Worm (Caenorhabditis elegans) whole organism, early embryonic: Measurements from ENCODE around the gene xbx-3.

Experiments used
- B0310.2 ChIP-seq: sonication (generic microtip); optimal IDR thresholded peaks from 2 replicates; lab custom pipeline; 2016; ENCODE audit warnings: mild to moderate bottlenecking, missing genetic modification characterization, missing compliant biosample characterization
- F13C5.2 ChIP-seq: sonication (generic microtip); optimal IDR thresholded peaks from 2 replicates; lab custom pipeline; 2017; ENCODE audit warnings: mild to moderate bottlenecking, missing genetic modification characterization, inconsistent platforms, missing compliant biosample characterization
- aly-1 ChIP-seq: sonication (generic microtip); optimal IDR thresholded peaks from 2 replicates; lab custom pipeline; 2016; ENCODE audit warnings: missing genetic modification characterization, missing compliant biosample characterization
- ama-1 ChIP-seq: fragments of 150-350 bp; optimal IDR thresholded peaks from 2 replicates; lab custom pipeline; 2014
- ceh-13 ChIP-seq: fragments of 200-800 bp; sonication (Bioruptor generic); optimal IDR thresholded peaks from 2 replicates; lab custom pipeline; 2018; ENCODE audit warnings: mild to moderate bottlenecking, missing genetic modification characterization, missing compliant biosample characterization
- ceh-36 ChIP-seq: sonication (generic microtip); optimal IDR thresholded peaks from 2 replicates; lab custom pipeline; 2016; ENCODE audit warnings: missing genetic modification characterization, inconsistent platforms, missing compliant biosample characterization
- ets-7 ChIP-seq: sonication (generic microtip); optimal IDR thresholded peaks from 2 replicates; lab custom pipeline; 2016; ENCODE audit warnings: missing genotype, missing genetic modification characterization, missing compliant biosample characterization
- flt-1 ChIP-seq: fragments of 200-800 bp; sonication (Bioruptor generic); IDR thresholded peaks from 2 replicates; pipeline ENCODE4 v1.3.6; 2022; ENCODE audit warnings: missing genetic modification characterization, missing compliant biosample characterization
- hmbx-1 ChIP-seq: sonication (generic microtip); optimal IDR thresholded peaks from 2 replicates; lab custom pipeline; 2016; ENCODE audit warnings: mild to moderate bottlenecking, missing genetic modification characterization, missing compliant biosample characterization
- hmg-4 ChIP-seq: fragments of 200-800 bp; sonication (Bioruptor generic); optimal IDR thresholded peaks from 2 replicates; lab custom pipeline; 2018; ENCODE audit warnings: mild to moderate bottlenecking, missing genetic modification characterization, missing compliant biosample characterization
- hnd-1 ChIP-seq: sonication (generic microtip); optimal IDR thresholded peaks from 2 replicates; lab custom pipeline; 2016; ENCODE audit warnings: missing genetic modification characterization, missing compliant biosample characterization
- pes-1 ChIP-seq: fragments of 200-800 bp; sonication (Bioruptor generic); IDR thresholded peaks from 2 replicates; pipeline ENCODE4 v1.3.6; 2022; ENCODE audit warnings: missing genetic modification reagents, missing genetic modification characterization, missing compliant biosample characterization
- scrt-1 ChIP-seq: fragments of 200-800 bp; sonication (Bioruptor generic); IDR thresholded peaks from 2 replicates; pipeline ENCODE4 v1.3.6; 2022; ENCODE audit warnings: missing genetic modification characterization, missing compliant biosample characterization
- sea-1 ChIP-seq: fragments of 200-800 bp; sonication (Bioruptor generic); conservative IDR thresholded peaks from 2 replicates; pipeline ENCODE4 v1.3.6; 2022; ENCODE audit warnings: missing genetic modification characterization, missing compliant biosample characterization
- tbx-11 ChIP-seq: fragments of 200-800 bp; sonication (Bioruptor generic); IDR thresholded peaks from 2 replicates; pipeline ENCODE4 v1.3.6; 2022; ENCODE audit warnings: missing genetic modification characterization, missing compliant biosample characterization
- tbx-37 ChIP-seq: fragments of 200-800 bp; sonication (Bioruptor generic); conservative IDR thresholded peaks from 2 replicates; pipeline ENCODE4 v1.3.6; 2022; ENCODE audit warnings: missing genetic modification reagents, missing genetic modification characterization, missing compliant biosample characterization
- tra-4 ChIP-seq: sonication (generic microtip); optimal IDR thresholded peaks from 2 replicates; lab custom pipeline; 2017; ENCODE audit warnings: missing genetic modification characterization, missing compliant biosample characterization

Gene xbx-3

ce11 chrIII:10064140-10064539 is 28.4 kb downstream of the xbx-3 start, which contains the start of gene ekl-6:
TSS of gene ekl-6 (plus strand) at chrIII:10064404.
- TF ChIP-seq tbx-37 (GFP tag; lab: Robert Waterston, UW) (peak; percentile 70), pes-1 (GFP tag; lab: Robert Waterston, UW) (peak; percentile 63), ama-1 (lab: Kevin White, UChicago) (no peak), flt-1 (0 out of 2 replicates have a peak, but pooled peaks have one; percentile 35)

DNA sequence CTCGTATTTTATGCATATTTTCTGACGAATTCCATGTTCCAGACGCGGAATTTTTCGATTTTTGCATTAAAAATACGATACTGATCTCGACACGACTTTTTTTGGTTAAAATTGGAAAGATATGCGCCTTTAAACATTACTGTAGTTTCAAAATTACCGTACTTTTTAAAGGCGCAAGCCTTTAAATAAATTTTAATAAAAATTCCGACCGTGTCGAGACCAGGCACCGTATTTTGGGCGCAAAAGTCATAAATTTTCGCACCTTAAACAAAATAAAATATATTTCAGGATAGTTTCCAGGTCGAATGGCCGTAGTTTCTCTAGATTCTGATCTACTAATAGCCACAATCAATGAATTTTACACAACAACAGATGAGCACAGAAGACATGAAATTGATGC is 33.5 kb downstream of the xbx-3 start, which contains the start of gene T16G12.6:
T16G12.6 (plus strand) TSS at position 301 of the 400 bp plus-strand sequence.
- TF ChIP-seq flt-1 (no peak), aly-1 (tag; lab: Kevin White, UChicago) (no peak), ceh-13 (GFP tag; lab: Kevin White, UChicago) (no peak), B0310.2 (tag; lab: Kevin White, UChicago) (no peak), hnd-1 (tag; lab: Kevin White, UChicago) (no peak), scrt-1 (GFP tag; lab: Robert Waterston, UW) (no peak)

DNA sequence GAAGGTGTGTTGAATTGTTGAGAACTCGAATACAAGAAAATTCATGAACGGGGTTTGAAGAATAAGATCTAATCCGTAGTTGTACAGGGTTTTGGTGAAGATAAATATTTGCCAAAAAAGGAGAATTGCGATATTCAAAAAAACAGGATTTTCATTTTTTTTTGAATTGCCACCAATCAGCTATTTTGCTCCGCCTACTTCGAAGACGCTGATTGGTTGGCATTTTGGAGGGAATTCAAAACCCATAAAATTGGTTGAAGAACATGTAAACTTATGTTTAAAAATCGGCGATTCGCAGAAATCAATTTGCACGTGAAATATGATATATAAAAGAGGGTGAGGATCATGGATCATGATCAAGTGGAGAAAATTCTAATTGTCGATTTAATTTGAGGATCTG is 40.3 kb downstream of the xbx-3 start:
- TF ChIP-seq hmg-4 (GFP tag; lab: Kevin White, UChicago), result no peak
- no peak for TF ChIP-seq hmbx-1 (tag; lab: Kevin White, UChicago)
- TF ChIP-seq pes-1 (GFP tag; lab: Robert Waterston, UW), result no peak
- TF ChIP-seq hnd-1 (tag; lab: Kevin White, UChicago), result no peak
- no peak for TF ChIP-seq tra-4
- no peak for TF ChIP-seq ets-7
- no peak for TF ChIP-seq scrt-1 (GFP tag; lab: Robert Waterston, UW)
- TF ChIP-seq ceh-36 (tag; lab: Kevin White, UChicago), result no peak
- no peak for TF ChIP-seq tbx-37 (GFP tag; lab: Robert Waterston, UW)
- TF ChIP-seq tbx-11 (GFP tag; lab: Robert Waterston, UW), result no peak

ce11 chrIII:10078151-10078550 is 42.4 kb downstream of the xbx-3 start, which contains the start of gene T16G12.9:
TSS of gene T16G12.9 (minus strand) at chrIII:10078251.
- TF ChIP-seq flt-1 (no peak), tbx-11 (GFP tag; lab: Robert Waterston, UW) (no peak), ets-7 (no peak), aly-1 (tag; lab: Kevin White, UChicago) (no peak), hmg-4 (GFP tag; lab: Kevin White, UChicago) (no peak), hnd-1 (tag; lab: Kevin White, UChicago) (no peak), pes-1 (GFP tag; lab: Robert Waterston, UW) (no peak), scrt-1 (GFP tag; lab: Robert Waterston, UW) (no peak), ceh-13 (GFP tag; lab: Kevin White, UChicago) (no peak), B0310.2 (tag; lab: Kevin White, UChicago) (no peak), ceh-36 (tag; lab: Kevin White, UChicago) (no peak), tbx-37 (GFP tag; lab: Robert Waterston, UW) (no peak), F13C5.2 (tag; lab: Kevin White, UChicago) (no peak), tra-4 (no peak), sea-1 (no peak), ama-1 (lab: Kevin White, UChicago) (no peak), hmbx-1 (tag; lab: Kevin White, UChicago) (no peak)

ce11 chrIII:10078784-10079183 is 43.0 kb downstream of the xbx-3 start:
- no peak for TF ChIP-seq B0310.2 (tag; lab: Kevin White, UChicago)

DNA sequence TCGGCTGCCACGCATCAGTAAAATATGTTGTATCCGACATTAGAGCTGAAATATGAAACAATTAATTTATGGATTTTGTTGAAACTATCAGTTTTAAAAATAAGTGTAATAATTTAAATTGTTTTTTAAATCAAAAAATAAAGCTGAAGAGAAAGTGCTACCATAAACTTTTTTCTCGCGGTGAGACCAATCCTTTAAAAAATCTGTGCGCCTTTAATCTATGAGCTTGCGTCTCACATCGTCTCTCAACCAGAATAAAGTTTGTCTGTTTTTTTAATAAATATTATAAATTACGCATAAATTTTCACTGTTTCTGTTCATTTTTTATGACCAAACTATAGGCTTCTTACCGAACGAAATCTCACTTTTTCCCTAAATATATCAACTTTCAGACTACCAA is 47.5 kb downstream of the xbx-3 start, which contains the start of gene T16H12.3:
T16H12.3 (minus strand) TSS at position 51 of the 400 bp plus-strand sequence.
- TF ChIP-seq B0310.2 (tag; lab: Kevin White, UChicago) (no peak), hnd-1 (tag; lab: Kevin White, UChicago) (no peak), hmbx-1 (tag; lab: Kevin White, UChicago) (no peak), ets-7 (no peak)

DNA sequence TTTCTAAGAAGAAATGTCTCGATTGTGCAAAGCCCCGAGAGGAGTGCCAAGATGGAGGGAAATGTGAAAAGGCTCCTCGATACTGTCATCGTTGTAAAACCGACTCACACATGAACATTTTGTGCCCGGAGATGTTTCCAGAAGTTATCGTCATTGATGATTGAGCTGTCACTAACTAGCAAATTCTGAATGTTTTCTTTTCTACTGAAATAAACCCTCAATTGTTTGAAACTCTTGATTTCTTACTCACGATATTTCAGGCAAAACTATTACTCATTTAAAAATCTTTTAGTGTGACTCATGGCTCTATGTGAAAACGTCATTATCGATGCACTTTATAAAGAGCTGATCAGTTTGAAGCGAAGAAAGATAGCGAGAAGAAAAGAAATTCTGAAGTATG is 49.4 kb downstream of the xbx-3 start, which contains the start of gene T16H12.13:
T16H12.13 (plus strand) TSS at position 301 of the 400 bp plus-strand sequence.
- TF ChIP-seq tra-4, result no peak

DNA sequence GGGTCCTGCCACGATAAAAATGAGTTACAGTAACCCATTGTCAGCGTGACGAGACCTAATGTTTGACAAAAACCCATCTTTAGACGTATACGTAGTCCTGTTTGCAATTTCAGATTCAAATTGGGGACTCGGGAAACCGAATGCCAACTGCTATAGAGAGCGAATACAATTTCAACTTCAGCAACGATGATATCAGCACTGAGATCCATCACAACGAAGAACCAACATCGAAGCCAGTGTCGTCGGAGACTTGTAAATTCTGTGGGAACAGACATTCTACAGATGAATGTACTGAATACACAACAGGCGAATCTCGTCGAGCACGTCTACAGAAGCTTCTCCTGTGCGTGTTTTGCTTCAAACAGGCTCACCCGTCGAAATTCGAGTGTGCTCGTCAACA is 49.8 kb downstream of the xbx-3 start:
- no peak for TF ChIP-seq pes-1 (GFP tag; lab: Robert Waterston, UW)
- no peak for TF ChIP-seq F13C5.2 (tag; lab: Kevin White, UChicago)
- no peak for TF ChIP-seq ceh-36 (tag; lab: Kevin White, UChicago)
- TF ChIP-seq hmbx-1 (tag; lab: Kevin White, UChicago), result no peak

- no peak for TF ChIP-seq pes-1 (GFP tag; lab: Robert Waterston, UW)
- TF ChIP-seq ama-1 (lab: Kevin White, UChicago), result no peak
- no peak for TF ChIP-seq hmg-4 (GFP tag; lab: Kevin White, UChicago)
- TF ChIP-seq tbx-11 (GFP tag; lab: Robert Waterston, UW), result no peak
- TF ChIP-seq hmbx-1 (tag; lab: Kevin White, UChicago), result no peak
- TF ChIP-seq hnd-1 (tag; lab: Kevin White, UChicago), result no peak
- no peak for TF ChIP-seq aly-1 (tag; lab: Kevin White, UChicago)
- no peak for TF ChIP-seq ets-7
- no peak for TF ChIP-seq F13C5.2 (tag; lab: Kevin White, UChicago)
- no peak for TF ChIP-seq B0310.2 (tag; lab: Kevin White, UChicago)
- TF ChIP-seq flt-1, result no peak
- no peak for TF ChIP-seq tbx-37 (GFP tag; lab: Robert Waterston, UW)
These were observed 50.2 kb downstream of the xbx-3 start, which contains the start of gene T16H12.2 for ce11 chrIII:10085983-10086382. TSS of gene T16H12.2 (plus strand) at chrIII:10086283.
